Fruit fly (Drosophila melanogaster) whole organism, embryonic: ENCODE measurements around the gene CG33269.
A peak's percentile ranks its signal among the peaks of the same experiment; 100 is the strongest.

Experiments used
- Adf1 ChIP-seq: fragments of 200-800 bp; sonication (Bioruptor generic); IDR thresholded peaks from 2 replicates; pipeline ENCODE4 v1.3.6; 2022; ENCODE audit warnings: missing biosample characterization, missing genetic modification characterization
- Atf6 ChIP-seq: fragments of 200-800 bp; sonication (Bioruptor generic); IDR thresholded peaks from 2 replicates; pipeline ENCODE4 v1.3.6; 2022; ENCODE audit warnings: missing biosample characterization, missing genetic modification characterization
- B-H1 ChIP-seq: fragments of 200-800 bp; sonication (Bioruptor generic); IDR thresholded peaks from 3 replicates; pipeline ENCODE4 v1.3.6; 2022; ENCODE audit warnings: missing biosample characterization, missing genetic modification characterization
- CG10267 ChIP-seq: fragments of 200-800 bp; sonication (Bioruptor generic); optimal IDR thresholded peaks from 2 replicates; lab custom pipeline; 2018; ENCODE audit warnings: missing biosample characterization, mild to moderate bottlenecking, missing genetic modification characterization, moderate library complexity
- CG10274 ChIP-seq: fragments of 200-800 bp; sonication (Bioruptor generic); optimal IDR thresholded peaks from 3 replicates; lab custom pipeline; 2017; ENCODE audit warnings: missing biosample characterization, mild to moderate bottlenecking, missing genetic modification characterization
- CG12391 ChIP-seq: fragments of 200-800 bp; sonication (Bioruptor generic); optimal IDR thresholded peaks from 3 replicates; lab custom pipeline; 2018; ENCODE audit warnings: missing biosample characterization, mild to moderate bottlenecking, missing genetic modification characterization, moderate library complexity
- CG14860 ChIP-seq: fragments of 200-800 bp; sonication (Bioruptor generic); IDR thresholded peaks from 3 replicates; pipeline ENCODE4 v1.3.6; 2022; ENCODE audit warnings: missing biosample characterization, missing genetic modification characterization; ENCODE audit not compliant: partially characterized antibody
- CG15073 ChIP-seq: fragments of 200-800 bp; sonication (Bioruptor generic); optimal IDR thresholded peaks from 2 replicates; lab custom pipeline; 2016; ENCODE audit warnings: missing biosample characterization, missing genetic modification characterization
- CG1647 ChIP-seq: fragments of 200-800 bp; sonication (Bioruptor generic); optimal IDR thresholded peaks from 3 replicates; lab custom pipeline; 2016; ENCODE audit warnings: missing biosample characterization, missing genetic modification characterization
- CG17912 ChIP-seq: fragments of 200-800 bp; sonication (Bioruptor generic); optimal IDR thresholded peaks from 2 replicates; lab custom pipeline; 2018; ENCODE audit warnings: missing biosample characterization, mild to moderate bottlenecking, missing genetic modification characterization
- CG18619 ChIP-seq: fragments of 200-800 bp; sonication (Bioruptor generic); optimal IDR thresholded peaks from 3 replicates; lab custom pipeline; 2017; ENCODE audit warnings: missing biosample characterization, mild to moderate bottlenecking, missing genetic modification characterization
- CG2129 ChIP-seq: fragments of 200-800 bp; sonication (Bioruptor generic); IDR thresholded peaks from 2 replicates; pipeline ENCODE4 v1.3.6; 2022; ENCODE audit warnings: missing biosample characterization, missing genetic modification characterization; ENCODE audit not compliant: partially characterized antibody
- CG2199 ChIP-seq: fragments of 200-800 bp; sonication (Bioruptor generic); IDR thresholded peaks from 3 replicates; pipeline ENCODE4 v1.3.6; 2022; ENCODE audit warnings: missing biosample characterization, missing genetic modification characterization
- CG32767 ChIP-seq: fragments of 200-800 bp; sonication (Bioruptor generic); IDR thresholded peaks from 2 replicates; pipeline ENCODE4 v1.3.6; 2022; ENCODE audit warnings: missing biosample characterization, missing genetic modification characterization
- CG3847 ChIP-seq: fragments of 200-800 bp; sonication (Bioruptor generic); IDR thresholded peaks from 2 replicates; pipeline ENCODE4 v1.3.6; 2022; ENCODE audit warnings: missing biosample characterization, missing genetic modification characterization
- CG4282 ChIP-seq: fragments of 200-800 bp; sonication (Bioruptor generic); optimal IDR thresholded peaks from 2 replicates; lab custom pipeline; 2016; ENCODE audit warnings: missing biosample characterization, missing genetic modification characterization
- CG4360 ChIP-seq: fragments of 200-800 bp; sonication (Bioruptor generic); IDR thresholded peaks from 2 replicates; pipeline ENCODE4 v1.3.6; 2022; ENCODE audit warnings: missing biosample characterization, missing genetic modification characterization
- CG4854 ChIP-seq: fragments of 200-800 bp; sonication (Bioruptor generic); optimal IDR thresholded peaks from 2 replicates; lab custom pipeline; 2016; ENCODE audit warnings: missing biosample characterization, missing genetic modification characterization, inconsistent platforms
- CG7556 ChIP-seq: fragments of 200-800 bp; sonication (Bioruptor generic); optimal IDR thresholded peaks from 2 replicates; lab custom pipeline; 2017; ENCODE audit warnings: missing biosample characterization, mild to moderate bottlenecking, missing genetic modification characterization
- Dad ChIP-seq: fragments of 200-800 bp; sonication (Bioruptor generic); optimal IDR thresholded peaks from 3 replicates; lab custom pipeline; 2016; ENCODE audit warnings: missing biosample characterization, missing genetic modification characterization
- Dfd ChIP-seq, 2 experiments: fragments of >200 bp; optimal IDR thresholded peaks; 2 replicates each; lab custom pipeline; 2017; ENCODE audit warnings: missing biosample characterization in 2 of 2, missing genetic modification characterization in 2 of 2
- Doc3 ChIP-seq: fragments of 200-800 bp; sonication (Bioruptor generic); IDR thresholded peaks from 3 replicates; pipeline ENCODE4 v1.3.6; 2022; ENCODE audit warnings: missing biosample characterization, missing genetic modification characterization; ENCODE audit not compliant: partially characterized antibody
- H15 ChIP-seq: fragments of 200-800 bp; sonication (Bioruptor generic); IDR thresholded peaks from 3 replicates; pipeline ENCODE4 v1.3.6; 2022; ENCODE audit warnings: missing biosample characterization, missing genetic modification characterization
- HHEX ChIP-seq: fragments of 200-800 bp; sonication (Bioruptor generic); optimal IDR thresholded peaks from 3 replicates; lab custom pipeline; 2017; ENCODE audit warnings: missing biosample characterization, mild to moderate bottlenecking, missing genetic modification characterization, missing genetic modification reagents
- Hr51 ChIP-seq, 2 experiments: fragments of 200-800 bp; sonication (Bioruptor generic); optimal IDR thresholded peaks; 2 replicates in 1 of 2; 3 replicates in 1 of 2; lab custom pipeline; 2016 to 2018; ENCODE audit warnings: missing biosample characterization in 2 of 2, missing genetic modification characterization in 2 of 2, mild to moderate bottlenecking in 1 of 2, moderate library complexity in 1 of 2
- Hsf ChIP-seq: fragments of 200-800 bp; sonication (Bioruptor generic); optimal IDR thresholded peaks from 3 replicates; lab custom pipeline; 2016; ENCODE audit warnings: missing biosample characterization, missing genetic modification characterization
- MTF-1 ChIP-seq: fragments of 200-800 bp; sonication (Bioruptor generic); optimal IDR thresholded peaks from 2 replicates; lab custom pipeline; 2018; ENCODE audit warnings: missing biosample characterization, mild to moderate bottlenecking, missing genetic modification characterization, borderline replicate concordance
- NC2β ChIP-seq: fragments of 200-800 bp; sonication (Bioruptor generic); optimal IDR thresholded peaks from 2 replicates; lab custom pipeline; 2016; ENCODE audit warnings: missing biosample characterization, missing genetic modification characterization
- Nf-YB ChIP-seq: fragments of 200-800 bp; sonication (Bioruptor generic); optimal IDR thresholded peaks from 3 replicates; lab custom pipeline; 2019; ENCODE audit warnings: missing biosample characterization, mild to moderate bottlenecking, missing genetic modification characterization, moderate library complexity
- Sin3A ChIP-seq: fragments of >200 bp; optimal IDR thresholded peaks from 2 replicates; lab custom pipeline; 2018
- Six4 ChIP-seq: fragments of 200-800 bp; sonication (Bioruptor generic); optimal IDR thresholded peaks from 2 replicates; lab custom pipeline; 2016; ENCODE audit warnings: missing biosample characterization, missing genetic modification characterization
- Sox100B ChIP-seq: fragments of 200-800 bp; sonication (Bioruptor generic); optimal IDR thresholded peaks from 3 replicates; lab custom pipeline; 2018; ENCODE audit warnings: missing biosample characterization, mild to moderate bottlenecking, missing genetic modification characterization
- TFAM ChIP-seq: fragments of 200-800 bp; sonication (Bioruptor generic); optimal IDR thresholded peaks from 2 replicates; lab custom pipeline; 2017; ENCODE audit warnings: missing biosample characterization, missing genetic modification characterization, inconsistent platforms
- ap ChIP-seq: fragments of 200-800 bp; sonication (Bioruptor generic); IDR thresholded peaks from 2 replicates; pipeline ENCODE4 v1.3.6; 2022; ENCODE audit warnings: missing biosample characterization, missing genetic modification characterization
- ara ChIP-seq: fragments of 200-800 bp; sonication (Bioruptor generic); IDR thresholded peaks from 2 replicates; pipeline ENCODE4 v1.3.6; 2022; ENCODE audit warnings: missing biosample characterization, missing genetic modification characterization
- chinmo ChIP-seq: fragments of 200-800 bp; sonication (Bioruptor generic); IDR thresholded peaks from 4 replicates; pipeline ENCODE4 v1.3.6; 2022; ENCODE audit warnings: missing biosample characterization, missing genetic modification characterization; ENCODE audit not compliant: partially characterized antibody
- corto ChIP-seq: fragments of 200-800 bp; sonication (Bioruptor generic); optimal IDR thresholded peaks from 2 replicates; lab custom pipeline; 2016; ENCODE audit warnings: missing biosample characterization, mild to moderate bottlenecking, missing genetic modification characterization, moderate library complexity
- crc ChIP-seq: fragments of 200-800 bp; sonication (Bioruptor generic); optimal IDR thresholded peaks from 2 replicates; lab custom pipeline; 2016; ENCODE audit warnings: missing biosample characterization, missing genetic modification characterization
- dati ChIP-seq: fragments of 200-800 bp; sonication (Bioruptor generic); IDR thresholded peaks from 2 replicates; pipeline ENCODE4 v1.3.6; 2022; ENCODE audit warnings: missing biosample characterization, missing genetic modification characterization
- exex ChIP-seq: fragments of 200-800 bp; sonication (Bioruptor generic); optimal IDR thresholded peaks from 4 replicates; lab custom pipeline; 2018; ENCODE audit warnings: missing biosample characterization, mild to moderate bottlenecking, missing genetic modification characterization, moderate library complexity
- fd102C ChIP-seq: fragments of 200-800 bp; sonication (Bioruptor generic); optimal IDR thresholded peaks from 2 replicates; lab custom pipeline; 2018; ENCODE audit warnings: missing biosample characterization, mild to moderate bottlenecking, missing genetic modification characterization, moderate library complexity
- gfzf ChIP-seq: fragments of 200-800 bp; sonication (Bioruptor generic); optimal IDR thresholded peaks from 2 replicates; lab custom pipeline; 2016; ENCODE audit warnings: missing biosample characterization, mild to moderate bottlenecking, missing genetic modification characterization, moderate library complexity
- jigr1 ChIP-seq: fragments of 200-800 bp; sonication (Bioruptor generic); IDR thresholded peaks from 3 replicates; pipeline ENCODE4 v1.3.6; 2022; ENCODE audit warnings: missing biosample characterization, missing genetic modification characterization
- knrl ChIP-seq: fragments of 200-800 bp; sonication (Bioruptor generic); IDR thresholded peaks from 3 replicates; pipeline ENCODE4 v1.3.6; 2022; ENCODE audit warnings: missing biosample characterization, missing genetic modification characterization; ENCODE audit not compliant: partially characterized antibody
- lov ChIP-seq, 2 experiments: fragments of 200-800 bp in 1 of 2; fragments of >200 bp in 1 of 2; sonication (Bioruptor generic) in 1 of 2; IDR thresholded peaks in 1 of 2; optimal IDR thresholded peaks in 1 of 2; 2 replicates in 1 of 2; 3 replicates in 1 of 2; pipeline versions ENCODE4 v1.3.6 to Lab custom; 2017 to 2022; ENCODE audit warnings: missing biosample characterization in 1 of 2, missing genetic modification characterization in 1 of 2
- peb ChIP-seq: fragments of 200-800 bp; sonication (Bioruptor generic); IDR thresholded peaks from 2 replicates; pipeline ENCODE4 v1.3.6; 2022; ENCODE audit warnings: missing biosample characterization, missing genetic modification characterization
- sc ChIP-seq, 3 experiments: fragments of >200 bp in 2 of 3; fragments of 200-800 bp in 1 of 3; sonication (Bioruptor generic) in 1 of 3; optimal IDR thresholded peaks; 2 replicates in 2 of 3; 3 replicates in 1 of 3; lab custom pipeline; 2017; ENCODE audit warnings: mild to moderate bottlenecking in 1 of 3, missing biosample characterization in 1 of 3, missing genetic modification characterization in 1 of 3, missing genetic modification reagents in 1 of 3
- scrt ChIP-seq: fragments of 200-800 bp; sonication (Bioruptor generic); optimal IDR thresholded peaks from 2 replicates; lab custom pipeline; 2018; ENCODE audit warnings: missing biosample characterization, mild to moderate bottlenecking, missing genetic modification characterization, moderate library complexity
- sqz ChIP-seq: fragments of 200-800 bp; sonication (Bioruptor generic); optimal IDR thresholded peaks from 3 replicates; lab custom pipeline; 2018; ENCODE audit warnings: missing biosample characterization, mild to moderate bottlenecking, missing genetic modification characterization

CG33269 gene

dm6 chr3L:11533704-11534319, 48.2 kb downstream of the CG33269 start (continued):
- no peak for TF ChIP-seq fd102C
- no peak for TF ChIP-seq CG1647 (GFP tag; lab: Kevin White, UChicago)
- TF ChIP-seq CG12391 (tag; lab: Kevin White, UChicago): peak; percentile 17
- no peak for TF ChIP-seq CG32767 (GFP tag; lab: Robert Waterston, UW)
- TF ChIP-seq Sin3A (lab: Kevin White, UChicago): no peak
- no peak for TF ChIP-seq jigr1
- TF ChIP-seq CG2129 (GFP tag; lab: Robert Waterston, UW): no peak
- no peak for TF ChIP-seq sc (optimal IDR thresholded peaks at IDR 0.05; lab: Kevin White, UChicago)
- no peak for TF ChIP-seq sc (GFP tag; optimal IDR thresholded peaks at IDR 0.05; lab: Kevin White, UChicago)
- TF ChIP-seq NC2β (GFP tag; lab: Kevin White, UChicago): no peak
- TF ChIP-seq B-H1 (GFP tag; lab: Robert Waterston, UW): no peak
- no peak for TF ChIP-seq dati
- peak; percentile 68 for TF ChIP-seq CG7556 (GFP tag; lab: Kevin White, UChicago)
- TF ChIP-seq CG15073: no peak
- TF ChIP-seq ap (GFP tag; lab: Robert Waterston, UW): no peak
- no peak for TF ChIP-seq MTF-1 (GFP tag; lab: Kevin White, UChicago)
- TF ChIP-seq CG14860 (GFP tag; lab: Robert Waterston, UW): no peak
- no peak for TF ChIP-seq peb (GFP tag; lab: Robert Waterston, UW)
- no peak for TF ChIP-seq Doc3
- TF ChIP-seq Six4: no peak
- no peak for TF ChIP-seq Adf1
- peak; percentile 50; the same call in 1 of the 4 replicates for TF ChIP-seq chinmo (GFP tag; lab: Robert Waterston, UW)
- TF ChIP-seq Dfd (GFP tag; optimal IDR thresholded peaks at IDR 0.05; lab: Kevin White, UChicago): no peak
- no peak for TF ChIP-seq CG17912 (GFP tag; lab: Kevin White, UChicago)
- TF ChIP-seq CG4854 (GFP tag; lab: Kevin White, UChicago): no peak
- 0 out of 3 replicates have a peak, but pooled peaks have one; percentile 5 for TF ChIP-seq H15
- peak; percentile 66 for TF ChIP-seq Sox100B
- TF ChIP-seq CG4282: no peak
- no peak for TF ChIP-seq CG10274 (GFP tag; lab: Kevin White, UChicago)
- TF ChIP-seq knrl (GFP tag; lab: Robert Waterston, UW): no peak
- TF ChIP-seq Atf6 (GFP tag; lab: Robert Waterston, UW): no peak; the same call in 1 of the 2 replicates
- TF ChIP-seq CG18619 (GFP tag; lab: Kevin White, UChicago): peak; percentile 18
- no peak for TF ChIP-seq sqz
- peak; percentile 49 for TF ChIP-seq Dad
- TF ChIP-seq lov (optimal IDR thresholded peaks at IDR 0.05; lab: Kevin White, UChicago): no peak
- no peak for TF ChIP-seq lov (GFP tag; IDR thresholded peaks at IDR 0.05; lab: Robert Waterston, UW)
- peak; percentile 19 for TF ChIP-seq HHEX (GFP tag; lab: Kevin White, UChicago)
- TF ChIP-seq crc: no peak
- peak; percentile 37 for TF ChIP-seq Hsf
- TF ChIP-seq ara: no peak
- no peak for TF ChIP-seq corto (GFP tag; lab: Kevin White, UChicago)
- TF ChIP-seq CG2199 (GFP tag; lab: Robert Waterston, UW): no peak
- peak; percentile 29 for TF ChIP-seq scrt (GFP tag; lab: Kevin White, UChicago)
- TF ChIP-seq CG10267 (tag; lab: Kevin White, UChicago): peak; percentile 20
- TF ChIP-seq exex (tag; lab: Kevin White, UChicago): no peak
- TF ChIP-seq TFAM (GFP tag; lab: Kevin White, UChicago): no peak
- TF ChIP-seq CG4360 (GFP tag; lab: Robert Waterston, UW): no peak
- peak; percentile 35; the same call in 1 of the 2 replicates for TF ChIP-seq CG3847
- peak in 1 of 2 experiments; percentile 64 for TF ChIP-seq Hr51 (GFP tag; optimal IDR thresholded peaks at IDR 0.05; lab: Kevin White, UChicago)
- no peak for TF ChIP-seq Nf-YB (GFP tag; lab: Kevin White, UChicago)
- no peak for TF ChIP-seq gfzf (GFP tag; lab: Kevin White, UChicago)
